Worm (Caenorhabditis elegans): ENCODE results near the gene mrps-26.

DNA sequence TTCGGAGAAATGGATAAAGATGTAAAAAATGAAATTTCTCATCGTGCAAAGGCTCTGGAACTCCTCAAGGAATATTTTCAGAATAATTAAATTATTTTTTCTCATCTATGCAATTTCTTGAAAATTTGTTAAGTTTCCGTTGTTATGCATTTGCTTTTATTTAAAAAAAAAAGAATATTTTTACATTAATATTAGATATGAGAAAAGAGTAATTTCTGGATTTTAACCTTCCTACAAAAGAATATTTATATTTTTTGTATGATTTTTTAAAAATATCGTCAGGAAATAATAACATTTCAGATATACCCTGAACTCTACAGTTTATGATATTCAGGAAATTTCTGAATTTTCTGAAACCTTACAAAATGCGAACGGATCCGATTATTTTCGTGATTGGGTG lies 30.4 kb downstream of the mrps-26 start, which contains the start of gene gro-1:
- TF ChIP-seq W03F9.2 (tag; optimal IDR thresholded peaks at IDR 0.05) (no peak), dao-5 (tag; optimal IDR thresholded peaks at IDR 0.05) (no peak), him-1 (tag; optimal IDR thresholded peaks at IDR 0.05) (no peak)

Data from whole organism, L4/young adult.